Worm (Caenorhabditis elegans): ENCODE measurements around the gene F57B1.5.
A peak's percentile ranks its signal among the peaks of the same experiment; 100 is the strongest.

- no peak for TF ChIP-seq nhr-12 (tag; optimal IDR thresholded peaks at IDR 0.05)
- peak; percentile 2 for TF ChIP-seq nhr-237 (tag; optimal IDR thresholded peaks at IDR 0.05)
- no peak for TF ChIP-seq blmp-1 (tag; optimal IDR thresholded peaks at IDR 0.05)
- TF ChIP-seq snpc-4 (tag; optimal IDR thresholded peaks at IDR 0.05), result no peak
- TF ChIP-seq unc-39 (tag; optimal IDR thresholded peaks at IDR 0.05), result no peak
- TF ChIP-seq mep-1 (tag; optimal IDR thresholded peaks at IDR 0.05), result peak; percentile 72
- peak; percentile 27 for TF ChIP-seq ztf-11 (tag; optimal IDR thresholded peaks at IDR 0.05)
- TF ChIP-seq lin-32 (GFP tag; optimal IDR thresholded peaks at IDR 0.05), result no peak
- TF ChIP-seq unc-62 (GFP tag; optimal IDR thresholded peaks at IDR 0.05), result no peak
- TF ChIP-seq nhr-76 (tag; optimal IDR thresholded peaks at IDR 0.05), result no peak
- no peak for TF ChIP-seq nhr-28 (tag; optimal IDR thresholded peaks at IDR 0.05)
Measured at ce11 chrV:13176117-13176753, 31.3 kb upstream of the F57B1.5 start, which contains the start of gene him-17.

All from whole organism, mixed stage, embryonic.